Worm (Caenorhabditis elegans) whole organism, late embryonic: ENCODE data around the gene Y73C8B.3.

Experiments
- C38D4.7 ChIP-seq: fragments of 200-800 bp; sonication (Bioruptor generic); optimal IDR thresholded peaks from 2 replicates; lab custom pipeline; 2018; ENCODE audit warnings: mild to moderate bottlenecking, missing genetic modification characterization, moderate library complexity, missing compliant biosample characterization
- F13H6.1 ChIP-seq: sonication (generic microtip); optimal IDR thresholded peaks from 2 replicates; lab custom pipeline; 2016; ENCODE audit warnings: missing genetic modification characterization, missing compliant biosample characterization
- K02D7.2 ChIP-seq: sonication (generic microtip); optimal IDR thresholded peaks from 2 replicates; lab custom pipeline; 2017; ENCODE audit warnings: mild to moderate bottlenecking, missing genetic modification characterization, missing compliant biosample characterization
- K09A11.1 ChIP-seq: sonication (generic microtip); optimal IDR thresholded peaks from 2 replicates; lab custom pipeline; 2017; ENCODE audit warnings: antibody characterized with exemption, mild to moderate bottlenecking, missing genetic modification characterization, missing compliant biosample characterization; ENCODE audit not compliant: insufficient read depth
- Y22D7AL.16 ChIP-seq: sonication (generic microtip); optimal IDR thresholded peaks from 2 replicates; lab custom pipeline; 2016; ENCODE audit warnings: missing genetic modification characterization, missing compliant biosample characterization
- ahr-1 ChIP-seq: sonication (generic microtip); optimal IDR thresholded peaks from 2 replicates; lab custom pipeline; 2016; ENCODE audit warnings: missing genetic modification characterization, missing compliant biosample characterization
- ceh-19 ChIP-seq: fragments of 200-800 bp; sonication (Bioruptor generic); optimal IDR thresholded peaks from 2 replicates; lab custom pipeline; 2018; ENCODE audit warnings: mild to moderate bottlenecking, missing genetic modification characterization, missing compliant biosample characterization
- ceh-2 ChIP-seq: sonication (generic microtip); optimal IDR thresholded peaks from 2 replicates; lab custom pipeline; 2016; ENCODE audit warnings: missing genotype, missing genetic modification characterization, missing compliant biosample characterization
- ceh-30 ChIP-seq: fragments of 150-350 bp; optimal IDR thresholded peaks from 2 replicates; lab custom pipeline; 2014; ENCODE audit warnings: missing biosample characterization, missing genetic modification characterization
- ceh-48 ChIP-seq: sonication (generic microtip); optimal IDR thresholded peaks from 2 replicates; lab custom pipeline; 2016; ENCODE audit warnings: missing genetic modification characterization, inconsistent platforms, missing compliant biosample characterization
- ceh-6 ChIP-seq: fragments of 200-800 bp; sonication (Bioruptor generic); optimal IDR thresholded peaks from 2 replicates; lab custom pipeline; 2018; ENCODE audit warnings: mild to moderate bottlenecking, missing genetic modification characterization, missing compliant biosample characterization
- ceh-9 ChIP-seq: sonication (generic microtip); optimal IDR thresholded peaks from 2 replicates; lab custom pipeline; 2016; ENCODE audit warnings: mild to moderate bottlenecking, missing genetic modification characterization, inconsistent platforms, missing compliant biosample characterization
- dmd-4 ChIP-seq: sonication (generic microtip); optimal IDR thresholded peaks from 2 replicates; lab custom pipeline; 2016; ENCODE audit warnings: borderline replicate concordance, missing genetic modification characterization, missing compliant biosample characterization
- dve-1 ChIP-seq: sonication (generic microtip); optimal IDR thresholded peaks from 2 replicates; lab custom pipeline; 2017; ENCODE audit warnings: antibody characterized with exemption, mild to moderate bottlenecking, missing genetic modification characterization, missing compliant biosample characterization
- elt-2 ChIP-seq: sonication (generic microtip); optimal IDR thresholded peaks from 2 replicates; lab custom pipeline; 2016; ENCODE audit warnings: missing genetic modification reagents, missing genetic modification characterization, missing compliant biosample characterization
- elt-4 ChIP-seq: sonication (generic microtip); optimal IDR thresholded peaks from 2 replicates; lab custom pipeline; 2016; ENCODE audit warnings: missing genetic modification characterization, missing compliant biosample characterization
- eyg-1 ChIP-seq: sonication (generic microtip); optimal IDR thresholded peaks from 2 replicates; lab custom pipeline; 2016; ENCODE audit warnings: missing genotype, missing genetic modification characterization, missing compliant biosample characterization
- fkh-10 ChIP-seq: fragments of 150-350 bp; optimal IDR thresholded peaks from 2 replicates; lab custom pipeline; 2014; ENCODE audit warnings: missing biosample characterization, missing genetic modification reagents, missing genetic modification characterization
- hlh-13 ChIP-seq: fragments of 200-800 bp; sonication (Bioruptor generic); optimal IDR thresholded peaks from 2 replicates; lab custom pipeline; 2018; ENCODE audit warnings: mild to moderate bottlenecking, missing genetic modification characterization, missing compliant biosample characterization
- hlh-15 ChIP-seq: sonication (generic microtip); optimal IDR thresholded peaks from 2 replicates; lab custom pipeline; 2016; ENCODE audit warnings: missing genetic modification characterization, missing compliant biosample characterization
- hlh-30 ChIP-seq: sonication (generic microtip); optimal IDR thresholded peaks from 2 replicates; lab custom pipeline; 2017; ENCODE audit warnings: antibody characterized with exemption, missing genetic modification characterization, missing compliant biosample characterization; ENCODE audit not compliant: insufficient read depth
- hlh-8 ChIP-seq: sonication (generic microtip); optimal IDR thresholded peaks from 2 replicates; lab custom pipeline; 2016; ENCODE audit warnings: missing genotype, missing genetic modification characterization, missing compliant biosample characterization
- mec-3 ChIP-seq: sonication (generic microtip); optimal IDR thresholded peaks from 2 replicates; lab custom pipeline; 2016; ENCODE audit warnings: borderline replicate concordance, missing genetic modification characterization, missing compliant biosample characterization
- nfya-1 ChIP-seq: sonication (generic microtip); optimal IDR thresholded peaks from 2 replicates; lab custom pipeline; 2017; ENCODE audit warnings: missing genetic modification characterization, mild to moderate bottlenecking, missing compliant biosample characterization, antibody characterized with exemption, moderate library complexity
- nhr-11 ChIP-seq: fragments of 150-350 bp; optimal IDR thresholded peaks from 2 replicates; lab custom pipeline; 2014; ENCODE audit warnings: missing biosample characterization, missing genetic modification characterization
- nhr-232 ChIP-seq: sonication (generic microtip); optimal IDR thresholded peaks from 2 replicates; lab custom pipeline; 2016; ENCODE audit warnings: missing genetic modification characterization, missing compliant biosample characterization
- odd-2 ChIP-seq: sonication (generic microtip); optimal IDR thresholded peaks from 2 replicates; lab custom pipeline; 2017; ENCODE audit warnings: antibody characterized with exemption, mild to moderate bottlenecking, missing genetic modification characterization, missing compliant biosample characterization
- pat-9 ChIP-seq: fragments of 200-800 bp; sonication (Bioruptor generic); optimal IDR thresholded peaks from 2 replicates; lab custom pipeline; 2018; ENCODE audit warnings: mild to moderate bottlenecking, missing genetic modification characterization, moderate library complexity, missing compliant biosample characterization
- pax-1 ChIP-seq: fragments of 150-350 bp; optimal IDR thresholded peaks from 2 replicates; lab custom pipeline; 2014; ENCODE audit warnings: missing biosample characterization, missing genetic modification characterization
- pha-4 ChIP-seq: fragments of 150-350 bp; optimal IDR thresholded peaks from 2 replicates; lab custom pipeline; 2018; ENCODE audit warnings: missing biosample characterization, missing genetic modification reagents, missing genetic modification characterization
- pqm-1 ChIP-seq: sonication (generic microtip); optimal IDR thresholded peaks from 2 replicates; lab custom pipeline; 2016; ENCODE audit warnings: missing genetic modification characterization, missing compliant biosample characterization
- pros-1 ChIP-seq: fragments of 150-350 bp; optimal IDR thresholded peaks from 2 replicates; lab custom pipeline; 2014; ENCODE audit warnings: missing biosample characterization, missing genetic modification reagents, missing genetic modification characterization
- ref-2 ChIP-seq: sonication (generic microtip); optimal IDR thresholded peaks from 2 replicates; lab custom pipeline; 2016; ENCODE audit warnings: missing genetic modification characterization, missing compliant biosample characterization
- sdc-2 ChIP-seq: sonication (generic microtip); optimal IDR thresholded peaks from 2 replicates; lab custom pipeline; 2016; ENCODE audit warnings: missing genotype, missing genetic modification characterization, missing compliant biosample characterization
- sox-2 ChIP-seq: fragments of 200-800 bp; sonication (Bioruptor generic); IDR thresholded peaks from 2 replicates; pipeline ENCODE4 v1.3.6; 2022; ENCODE audit warnings: missing genetic modification reagents, missing genetic modification characterization, missing compliant biosample characterization
- syd-9 ChIP-seq: sonication (generic microtip); optimal IDR thresholded peaks from 2 replicates; lab custom pipeline; 2016; ENCODE audit warnings: mild to moderate bottlenecking, missing genetic modification characterization, moderate library complexity, missing compliant biosample characterization
- ttx-3 ChIP-seq: sonication (generic microtip); optimal IDR thresholded peaks from 2 replicates; lab custom pipeline; 2016; ENCODE audit warnings: missing genetic modification reagents, missing genetic modification characterization, missing compliant biosample characterization
- unc-3 ChIP-seq, 2 experiments: fragments of 200-800 bp in 1 of 2; sonication (Bioruptor generic) in 1 of 2; sonication (generic microtip) in 1 of 2; conservative IDR thresholded peaks in 1 of 2; optimal IDR thresholded peaks in 1 of 2; 2 replicates each; pipeline versions ENCODE4 v1.3.6 to Lab custom; 2016 to 2022; ENCODE audit warnings: missing compliant biosample characterization in 2 of 2, missing genetic modification characterization in 2 of 2, missing genetic modification reagents in 1 of 2
- unc-86 ChIP-seq: sonication (generic microtip); optimal IDR thresholded peaks from 2 replicates; lab custom pipeline; 2016; ENCODE audit warnings: missing genetic modification characterization, missing compliant biosample characterization
- zip-5 ChIP-seq: sonication (generic microtip); optimal IDR thresholded peaks from 2 replicates; lab custom pipeline; 2016; ENCODE audit warnings: missing genetic modification characterization, missing compliant biosample characterization

Gene Y73C8B.3

DNA sequence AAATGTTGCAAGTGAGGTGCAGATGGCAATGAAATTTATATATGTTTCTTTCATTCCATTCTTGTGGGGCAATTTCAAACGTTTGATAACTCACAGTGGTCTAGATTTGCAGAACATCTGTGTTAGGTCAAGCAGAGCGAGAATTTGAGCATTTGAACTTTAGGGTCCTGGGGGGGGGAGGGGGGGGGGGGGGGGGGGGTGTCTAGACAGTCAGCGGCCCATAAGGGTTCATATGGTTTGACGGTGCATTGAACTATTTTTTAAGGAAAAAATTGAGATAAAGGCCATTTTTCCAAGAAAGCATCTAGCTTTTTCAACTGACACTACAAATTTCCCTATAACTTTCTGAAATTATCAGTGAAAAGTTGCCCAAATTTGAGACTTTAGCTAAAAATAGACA lies 7.2 kb downstream of the Y73C8B.3 start:
- TF ChIP-seq Y22D7AL.16 (tag; lab: Kevin White, UChicago): no peak
- no peak for TF ChIP-seq nhr-11 (tag; lab: Kevin White, UChicago)
- TF ChIP-seq ceh-30: no peak
- TF ChIP-seq ceh-48 (tag; lab: Kevin White, UChicago): no peak
- TF ChIP-seq sdc-2 (tag; lab: Kevin White, UChicago): no peak
- no peak for TF ChIP-seq ceh-2 (tag; lab: Kevin White, UChicago)
- no peak for TF ChIP-seq elt-2 (tag; lab: Kevin White, UChicago)
- no peak for TF ChIP-seq unc-86 (tag; lab: Kevin White, UChicago)
- TF ChIP-seq ceh-9 (tag; lab: Kevin White, UChicago): no peak
- TF ChIP-seq hlh-15 (tag; lab: Kevin White, UChicago): no peak
- no peak for TF ChIP-seq dve-1 (tag; lab: Kevin White, UChicago)
- no peak for TF ChIP-seq hlh-13 (GFP tag; lab: Kevin White, UChicago)
- TF ChIP-seq F13H6.1 (tag; lab: Kevin White, UChicago): no peak

DNA sequence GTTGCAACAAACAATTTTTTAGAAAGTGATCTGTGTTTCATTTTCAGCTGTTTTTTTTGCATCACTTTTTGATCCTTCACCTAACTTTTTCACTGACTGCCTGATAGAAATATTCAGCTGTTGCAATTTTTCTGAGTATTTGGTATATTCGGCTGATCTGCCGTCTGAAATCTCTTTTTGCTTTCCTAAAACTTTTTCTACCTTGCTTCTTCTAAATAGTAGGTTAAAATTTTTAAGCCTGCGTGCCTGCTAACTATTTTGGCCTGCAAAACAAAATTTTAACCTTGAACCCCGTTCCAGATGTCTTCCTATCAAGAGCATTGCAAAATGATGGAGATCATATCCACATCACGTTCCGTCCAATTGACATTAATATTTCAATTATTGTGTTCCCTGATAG lies 16.9 kb downstream of the Y73C8B.3 start, which contains the start of gene srab-8:
Gene srab-8, plus strand, starts transcription at position 301 of the 400 bp plus-strand sequence.
- TF ChIP-seq pros-1 (tag; lab: Kevin White, UChicago): no peak

DNA sequence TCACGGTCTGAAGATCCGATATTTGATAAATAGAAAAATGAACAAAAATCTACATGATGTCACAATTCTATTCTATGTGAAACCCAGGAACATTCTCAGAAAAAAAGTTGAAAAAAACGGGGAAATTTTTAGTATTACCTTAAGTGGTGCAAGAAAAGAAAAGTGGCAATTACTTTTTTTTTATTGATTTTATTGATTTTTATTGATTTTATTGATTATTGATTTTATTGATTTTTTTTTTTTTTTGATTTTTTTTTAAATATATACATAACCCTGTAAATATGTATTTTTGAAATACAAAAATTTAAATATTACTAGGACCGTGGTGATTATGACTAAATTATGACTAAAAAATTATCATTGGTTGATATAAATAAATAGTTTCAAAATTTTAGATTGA lies 21.4 kb downstream of the Y73C8B.3 start:
- TF ChIP-seq ceh-19 (GFP tag; lab: Kevin White, UChicago) (no peak), pax-1 (tag; lab: Kevin White, UChicago) (no peak), pqm-1 (tag; lab: Kevin White, UChicago) (no peak), pat-9 (tag; lab: Kevin White, UChicago) (no peak), nfya-1 (tag; lab: Kevin White, UChicago) (no peak)

DNA sequence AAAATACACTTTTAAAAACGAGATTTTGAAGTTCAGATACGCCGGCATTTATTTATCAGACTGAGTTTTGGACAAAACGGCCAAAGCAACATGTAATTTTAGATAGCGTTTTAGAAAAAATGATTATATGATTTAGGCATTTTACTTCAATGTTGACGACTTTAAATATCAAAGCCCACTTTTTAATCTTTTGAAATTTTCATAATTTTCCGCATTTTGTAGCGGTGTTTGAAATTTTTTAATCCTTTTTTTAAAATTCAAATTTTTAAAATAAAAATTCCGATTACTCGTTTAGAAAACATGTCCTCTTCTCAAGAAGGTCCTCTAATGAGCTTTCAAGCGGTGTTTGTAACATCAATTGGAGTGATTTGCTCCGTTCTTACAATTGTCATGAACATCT lies 23.2 kb downstream of the Y73C8B.3 start, which contains the start of gene srbc-6:
Gene srbc-6, plus strand, starts transcription at position 301 of the 400 bp plus-strand sequence.
- TF ChIP-seq fkh-10: no peak
- no peak for TF ChIP-seq hlh-13 (GFP tag; lab: Kevin White, UChicago)
- TF ChIP-seq K09A11.1 (tag; lab: Kevin White, UChicago): no peak
- no peak for TF ChIP-seq C38D4.7 (GFP tag; lab: Kevin White, UChicago)
- no peak for TF ChIP-seq unc-3 (GFP tag; conservative IDR thresholded peaks at IDR 0.05; lab: Robert Waterston, UW)
- no peak for TF ChIP-seq unc-3 (tag; optimal IDR thresholded peaks at IDR 0.05; lab: Kevin White, UChicago)
- no peak for TF ChIP-seq zip-5 (tag; lab: Kevin White, UChicago)
- TF ChIP-seq elt-4 (tag; lab: Kevin White, UChicago): no peak
- TF ChIP-seq pax-1 (tag; lab: Kevin White, UChicago): no peak
- TF ChIP-seq eyg-1 (tag; lab: Kevin White, UChicago): no peak
- no peak for TF ChIP-seq ttx-3
- TF ChIP-seq ceh-2 (tag; lab: Kevin White, UChicago): no peak
- TF ChIP-seq nhr-11 (tag; lab: Kevin White, UChicago): no peak
- TF ChIP-seq syd-9: no peak
- TF ChIP-seq hlh-8 (tag; lab: Kevin White, UChicago): no peak

DNA sequence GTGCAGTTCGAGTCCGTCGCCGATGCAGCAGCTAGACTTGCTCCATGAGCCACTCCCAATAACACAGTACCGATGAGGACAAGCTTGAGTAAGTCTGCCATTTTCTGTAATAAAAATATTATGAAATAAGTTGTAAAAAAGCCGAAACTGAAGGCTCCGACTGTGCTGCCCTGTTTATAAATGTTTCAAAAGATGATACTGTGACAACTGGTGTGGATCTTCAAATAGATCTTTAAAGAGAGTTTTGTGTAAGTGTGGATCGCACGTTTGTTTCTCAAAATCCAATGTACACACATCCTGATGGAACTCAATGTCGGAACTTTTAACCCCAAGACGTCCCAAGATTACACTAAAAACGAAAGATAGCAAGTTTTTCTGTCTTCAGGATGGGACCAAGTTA lies 24.4 kb downstream of the Y73C8B.3 start, which contains the start of gene C36C5.15:
Gene C36C5.15, minus strand, starts transcription at position 101 of the 400 bp plus-strand sequence.
- no peak for TF ChIP-seq odd-2 (tag; lab: Kevin White, UChicago)
- no peak for TF ChIP-seq K02D7.2 (tag; lab: Kevin White, UChicago)
- no peak for TF ChIP-seq nhr-232 (tag; lab: Kevin White, UChicago)
- TF ChIP-seq ceh-6 (GFP tag; lab: Kevin White, UChicago): no peak
- no peak for TF ChIP-seq dmd-4 (tag; lab: Kevin White, UChicago)
- no peak for TF ChIP-seq ttx-3
- TF ChIP-seq eyg-1 (tag; lab: Kevin White, UChicago): no peak
- TF ChIP-seq ahr-1 (tag; lab: Kevin White, UChicago): no peak
- no peak for TF ChIP-seq hlh-30
- TF ChIP-seq pha-4 (tag; lab: Kevin White, UChicago): no peak
- TF ChIP-seq sox-2 (GFP tag; lab: Robert Waterston, UW): no peak
- no peak for TF ChIP-seq mec-3 (tag; lab: Kevin White, UChicago)
- TF ChIP-seq pax-1 (tag; lab: Kevin White, UChicago): no peak
- no peak for TF ChIP-seq ref-2 (tag; lab: Kevin White, UChicago)
- TF ChIP-seq, all 69 proteins: peak for 0
